Worm (Caenorhabditis elegans) whole organism, L3 larva: Measurements from ENCODE around the gene F12A10.8.

Experiments used
- aly-2 ChIP-seq: fragments of 150-350 bp; optimal IDR thresholded peaks from 2 replicates; lab custom pipeline; 2014; ENCODE audit warnings: missing biosample characterization, missing genetic modification characterization
- ceh-16 ChIP-seq: sonication (generic microtip); optimal IDR thresholded peaks from 2 replicates; lab custom pipeline; 2017; ENCODE audit warnings: missing biosample characterization, missing genetic modification characterization
- ceh-28 ChIP-seq: fragments of 150-350 bp; optimal IDR thresholded peaks from 2 replicates; lab custom pipeline; 2014; ENCODE audit warnings: missing biosample characterization, missing genetic modification reagents, missing genetic modification characterization
- elt-3 ChIP-seq, 3 experiments: fragments of 150-350 bp in 1 of 3; sonication (generic microtip) in 2 of 3; optimal IDR thresholded peaks; 2 replicates in 2 of 3; 4 replicates in 1 of 3; lab custom pipeline; 2014 to 2017; ENCODE audit warnings: missing biosample characterization in 3 of 3, missing genetic modification characterization in 3 of 3
- fos-1 ChIP-seq: fragments of 150-350 bp; optimal IDR thresholded peaks from 2 replicates; lab custom pipeline; 2014; ENCODE audit warnings: missing biosample characterization, missing genetic modification characterization
- nhr-12 ChIP-seq: fragments of 150-350 bp; optimal IDR thresholded peaks from 2 replicates; lab custom pipeline; 2014; ENCODE audit warnings: missing biosample characterization, missing genetic modification characterization
- nhr-28 ChIP-seq: fragments of 150-350 bp; optimal IDR thresholded peaks from 2 replicates; lab custom pipeline; 2014; ENCODE audit warnings: missing biosample characterization, missing genetic modification characterization
- nhr-77 ChIP-seq: fragments of 150-350 bp; optimal IDR thresholded peaks from 2 replicates; lab custom pipeline; 2014; ENCODE audit warnings: missing biosample characterization, missing genetic modification characterization
- pha-4 ChIP-seq: fragments of 150-350 bp; optimal IDR thresholded peaks from 2 replicates; lab custom pipeline; 2014; ENCODE audit warnings: missing biosample characterization, missing genetic modification reagents, missing genetic modification characterization
- pqm-1 ChIP-seq: fragments of 150-350 bp; optimal IDR thresholded peaks from 2 replicates; lab custom pipeline; 2017; ENCODE audit warnings: missing biosample characterization, missing genetic modification characterization, inconsistent platforms
- skn-1 ChIP-seq: fragments of 150-350 bp; optimal IDR thresholded peaks from 2 replicates; lab custom pipeline; 2014; ENCODE audit warnings: missing biosample characterization, missing genetic modification characterization
- ztf-4 ChIP-seq: fragments of 150-350 bp; optimal IDR thresholded peaks from 2 replicates; lab custom pipeline; 2014; ENCODE audit warnings: missing biosample characterization, missing genetic modification characterization

- TF ChIP-seq ztf-4 (no peak), nhr-28 (tag; lab: Kevin White, UChicago) (no peak), nhr-77 (tag; lab: Kevin White, UChicago) (no peak), ceh-28 (tag; lab: Kevin White, UChicago) (no peak), elt-3 (tag; optimal IDR thresholded peaks at IDR 0.05; lab: Kevin White, UChicago) (no peak), pha-4 (no peak), ceh-16 (tag; lab: Kevin White, UChicago) (no peak), skn-1 (tag; lab: Kevin White, UChicago) (no peak), nhr-12 (no peak), pqm-1 (no peak), fos-1 (tag; lab: Kevin White, UChicago) (no peak), aly-2 (tag; lab: Kevin White, UChicago) (no peak)
Measured at ce11 chrII:5500986-5501657, at the start of gene F12A10.8.
